Fruit fly (Drosophila melanogaster): ENCODE measurements around the gene CG11226.
A peak's percentile ranks its signal among the peaks of the same experiment; 100 is the strongest.

The CG11226 gene

dm6 chr3L:22878723-22879343 lies 42.0 kb downstream of the CG11226 start, which contains the start of the genes Chro and Ssl1 (continued):
- TF ChIP-seq Xbp1 (GFP tag; optimal IDR thresholded peaks at IDR 0.05) (peak; percentile 100), CG8281 (tag; optimal IDR thresholded peaks at IDR 0.05) (peak; percentile 96), dysf (GFP tag; IDR thresholded peaks at IDR 0.05) (peak; percentile 100), fd102C (GFP tag; optimal IDR thresholded peaks at IDR 0.05) (peak; percentile 99), D19B (GFP tag; optimal IDR thresholded peaks at IDR 0.05) (peak; percentile 98), CG34224 (GFP tag; IDR thresholded peaks at IDR 0.05; ENCODE audit: partially characterized antibody) (0 out of 3 replicates have a peak, but pooled peaks have one; percentile 28), CG10267 (tag; optimal IDR thresholded peaks at IDR 0.05) (peak; percentile 99), wek (GFP tag; optimal IDR thresholded peaks at IDR 0.05) (peak; percentile 97), CG1233 (GFP tag; optimal IDR thresholded peaks at IDR 0.05) (peak; percentile 100), Ets97D (GFP tag; optimal IDR thresholded peaks at IDR 0.05) (peak; percentile 98), E2f1 (GFP tag; IDR thresholded peaks at IDR 0.05) (peak; percentile 100), CG30020 (tag; optimal IDR thresholded peaks at IDR 0.05) (peak; percentile 93), CG8359 (GFP tag; optimal IDR thresholded peaks at IDR 0.05; ENCODE audit: borderline replicate concordance) (peak; percentile 97), ken (GFP tag; IDR thresholded peaks at IDR 0.05) (peak; percentile 100), chinmo (GFP tag; IDR thresholded peaks at IDR 0.05; ENCODE audit: partially characterized antibody) (no peak), prd (optimal IDR thresholded peaks at IDR 0.05) (no peak), prd (GFP tag; IDR thresholded peaks at IDR 0.05) (peak; percentile 100), CG2199 (GFP tag; IDR thresholded peaks at IDR 0.05) (peak; percentile 100), CG34376 (GFP tag; optimal IDR thresholded peaks at IDR 0.05) (peak; percentile 100), Ada2b (GFP tag; IDR thresholded peaks at IDR 0.05) (peak; percentile 100), NK7.1 (GFP tag; optimal IDR thresholded peaks at IDR 0.05) (peak; percentile 100), gsb (GFP tag; IDR thresholded peaks at IDR 0.05) (peak; percentile 99), CG10565 (GFP tag; optimal IDR thresholded peaks at IDR 0.05) (peak; percentile 100), fd64A (GFP tag; optimal IDR thresholded peaks at IDR 0.05) (peak; percentile 99), grau (tag; optimal IDR thresholded peaks at IDR 0.05) (peak; percentile 99), CG8388 (GFP tag; optimal IDR thresholded peaks at IDR 0.05) (peak; percentile 100), CG5953 (GFP tag; IDR thresholded peaks at IDR 0.05) (peak; percentile 100), CG6175 (GFP tag; IDR thresholded peaks at IDR 0.05) (peak; percentile 99), CG12071 (GFP tag; optimal IDR thresholded peaks at IDR 0.05) (peak; percentile 100), CG10543 (GFP tag; optimal IDR thresholded peaks at IDR 0.05) (peak; percentile 99), zen2 (GFP tag; IDR thresholded peaks at IDR 0.05; ENCODE audit: partially characterized antibody) (no peak), salm (tag; optimal IDR thresholded peaks at IDR 0.05) (peak; percentile 100), CG2678 (tag; optimal IDR thresholded peaks at IDR 0.05) (peak; percentile 100), CG4282 (GFP tag; optimal IDR thresholded peaks at IDR 0.05) (peak; percentile 100), sna (GFP tag; IDR thresholded peaks at IDR 0.05; ENCODE audit: partially characterized antibody) (peak; percentile 39; the same call in 1 of the 2 replicates), ac (GFP tag; optimal IDR thresholded peaks at IDR 0.05) (peak; percentile 100), CHES-1-like (GFP tag; optimal IDR thresholded peaks at IDR 0.05) (peak; percentile 100), MBD-R2 (GFP tag; IDR thresholded peaks at IDR 0.05) (peak; percentile 99), CG7786 (GFP tag; optimal IDR thresholded peaks at IDR 0.05) (peak; percentile 100), Sox100B (GFP tag; optimal IDR thresholded peaks at IDR 0.05) (peak; percentile 100), tll (GFP tag; optimal IDR thresholded peaks at IDR 0.05) (peak; percentile 82 to 88), CG16863 (GFP tag; optimal IDR thresholded peaks at IDR 0.05) (peak; percentile 100), crol (GFP tag; IDR thresholded peaks at IDR 0.05) (peak; percentile 93), ase (GFP tag; IDR thresholded peaks at IDR 0.05) (peak; percentile 100), zfh1 (GFP tag; IDR thresholded peaks at IDR 0.05) (peak; percentile 100), CG9817 (tag; optimal IDR thresholded peaks at IDR 0.05) (peak; percentile 99), chn (GFP tag; optimal IDR thresholded peaks at IDR 0.05) (peak; percentile 100), CG2120 (GFP tag; optimal IDR thresholded peaks at IDR 0.05) (peak; percentile 100), HLH54F (GFP tag; optimal IDR thresholded peaks at IDR 0.05) (peak; percentile 100)

Data from whole organism, embryonic.